Worm (Caenorhabditis elegans) whole organism, L4/young adult: ENCODE results near the gene R52.4.
"Not testable (repeated sequence)": the region's sequence is repeated elsewhere in the genome, so short reads cannot be mapped to it uniquely, and the experiment has no call there.

Experiments
- W03F9.2 ChIP-seq: fragments of 150-350 bp; optimal IDR thresholded peaks from 2 replicates; lab custom pipeline; 2014; ENCODE audit warnings: missing biosample characterization, missing genetic modification characterization
- dao-5 ChIP-seq: sonication (generic microtip); optimal IDR thresholded peaks from 2 replicates; lab custom pipeline; 2016; ENCODE audit warnings: missing genotype, missing genetic modification characterization, moderate library complexity, missing compliant biosample characterization
- him-1 ChIP-seq: sonication (generic microtip); optimal IDR thresholded peaks from 2 replicates; lab custom pipeline; 2016; ENCODE audit warnings: missing genotype, missing genetic modification reagents, missing genetic modification characterization, missing compliant biosample characterization

Gene R52.4

ce11 chrII:2076467-2076866 is 31.7 kb downstream of the R52.4 start:
- TF ChIP-seq dao-5 (tag; lab: Kevin White, UChicago): no peak
- TF ChIP-seq W03F9.2 (tag; lab: Kevin White, UChicago): no peak
- TF ChIP-seq him-1: no peak

- TF ChIP-seq him-1 (no peak), W03F9.2 (tag; lab: Kevin White, UChicago) (no peak), dao-5 (tag; lab: Kevin White, UChicago) (no peak)
These were observed 32.7 kb downstream of the R52.4 start, which contains the start of gene F07E5.8 for ce11 chrII:2075513-2075912. TSS of gene F07E5.8 (minus strand) at chrII:2075613.

DNA sequence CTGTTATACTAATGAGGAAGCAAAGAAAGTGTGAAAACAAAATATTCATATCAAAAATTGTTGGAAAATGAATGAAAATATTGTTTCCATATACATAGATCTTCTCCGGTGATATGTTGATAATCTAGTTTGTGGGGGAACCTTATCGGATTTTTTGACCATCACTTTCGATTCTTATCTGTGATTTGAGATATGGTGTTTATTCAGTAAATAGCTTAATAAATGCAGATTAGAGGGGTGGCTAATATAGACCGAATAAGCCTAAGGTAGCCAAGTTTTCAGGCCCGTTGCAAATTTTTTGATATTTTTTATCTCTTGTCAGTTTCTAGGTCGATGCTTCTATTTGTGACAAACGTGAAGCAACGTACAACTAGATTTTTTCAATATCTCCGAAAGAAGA is 36.8 kb downstream of the R52.4 start, which contains the start of gene F07E5.7:
F07E5.7 (minus strand) TSS at position 101 of the 400 bp plus-strand sequence.
- TF ChIP-seq W03F9.2 (tag; lab: Kevin White, UChicago) (no peak), dao-5 (tag; lab: Kevin White, UChicago) (no peak)

DNA sequence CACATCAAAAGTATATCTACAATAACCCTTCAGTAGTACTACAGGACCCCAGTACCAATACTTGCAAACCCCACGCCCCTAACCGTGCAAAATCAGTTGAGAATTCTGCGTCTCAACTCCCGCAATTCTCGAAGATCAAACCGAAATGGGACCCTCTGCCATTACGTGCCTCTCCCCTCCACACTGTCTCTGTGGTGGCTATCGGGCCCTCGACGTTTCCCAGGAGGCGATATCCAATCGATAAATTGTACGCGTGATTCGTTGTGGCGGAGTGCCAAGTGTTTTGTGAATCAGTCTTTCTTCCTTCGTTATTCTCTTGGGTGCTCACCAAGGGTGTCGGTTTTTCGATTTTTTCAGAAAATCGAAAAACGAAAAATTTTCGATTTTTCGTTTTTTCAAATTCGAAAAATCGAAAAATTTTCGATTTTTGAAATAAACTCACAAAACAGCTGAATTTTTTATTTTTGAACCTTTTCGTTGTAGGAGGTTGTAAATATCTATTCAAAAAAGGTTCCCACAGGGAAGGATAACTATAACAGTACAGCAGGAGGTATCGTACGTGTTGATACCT is 40.7 kb downstream of the R52.4 start, which contains the start of gene F07E5.12:
F07E5.12 (plus strand) TSS at position 521 of the 571 bp plus-strand sequence.
- TF ChIP-seq dao-5 (tag; lab: Kevin White, UChicago); W03F9.2 (tag; lab: Kevin White, UChicago); him-1: not testable (repeated sequence)

DNA sequence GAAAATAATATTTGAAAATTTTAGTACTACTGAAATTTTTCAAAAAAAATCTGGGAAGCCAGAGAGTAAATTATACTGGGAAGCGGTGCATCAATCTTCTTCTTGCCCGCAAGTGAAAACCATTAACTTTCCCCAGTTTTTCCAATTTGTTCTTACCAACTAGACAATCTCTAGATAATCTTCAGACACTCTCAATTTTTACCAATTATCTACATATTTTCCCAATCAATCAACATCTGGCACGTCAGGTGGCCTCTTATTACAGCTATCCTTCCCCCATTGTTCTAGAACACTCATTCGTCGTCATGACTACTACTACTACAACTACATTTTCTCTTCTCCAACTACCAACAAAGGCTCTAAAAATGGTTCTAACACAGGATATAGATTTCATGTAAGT is 43.7 kb downstream of the R52.4 start, which contains the start of gene fbxb-6:
fbxb-6 (plus strand) TSS at position 301 of the 400 bp plus-strand sequence.
- TF ChIP-seq dao-5 (tag; lab: Kevin White, UChicago) (no peak), him-1 (no peak), W03F9.2 (tag; lab: Kevin White, UChicago) (no peak)

- TF ChIP-seq him-1 (no peak), dao-5 (tag; lab: Kevin White, UChicago) (no peak), W03F9.2 (tag; lab: Kevin White, UChicago) (no peak)
These were observed 44.2 kb downstream of the R52.4 start, which contains the start of gene F07E5.13 for ce11 chrII:2063989-2064388. TSS of gene F07E5.13 (minus strand) at chrII:2064089.

ce11 chrII:2058985-2059384 is 49.2 kb downstream of the R52.4 start, which contains the start of gene F07E5.5:
TSS of gene F07E5.5 (minus strand) at chrII:2059070.
- no peak for TF ChIP-seq W03F9.2 (tag; lab: Kevin White, UChicago)
